Worm (Caenorhabditis elegans): ENCODE results near the gene pqn-16.
A peak's percentile ranks its signal among the peaks of the same experiment; 100 is the strongest.

The pqn-16 gene

DNA sequence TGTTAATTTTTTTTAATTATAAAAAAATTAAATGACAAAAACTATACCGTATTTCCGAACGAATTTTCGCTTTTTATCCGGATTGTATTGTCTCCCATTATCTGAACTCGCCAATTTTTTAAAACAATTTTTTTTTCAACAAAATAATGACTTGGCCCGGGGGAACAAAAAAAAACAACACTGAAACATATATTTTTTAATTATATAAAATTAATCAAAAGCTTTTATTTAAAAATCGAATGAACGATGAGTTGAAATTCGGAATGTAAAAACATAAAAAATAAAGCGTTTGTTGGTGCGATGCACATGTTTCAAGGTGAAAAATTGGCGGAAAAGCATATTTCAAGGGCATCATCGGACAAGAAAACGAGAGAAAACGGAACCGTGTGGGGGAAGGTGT, 39.7 kb downstream of the pqn-16 start, which contains the start of gene mdt-27:
TSS of gene mdt-27 (minus strand) at position 101 of the 400 bp plus-strand sequence.
- no peak for TF ChIP-seq ceh-82 (tag; optimal IDR thresholded peaks at IDR 0.05)
- no peak for TF ChIP-seq jun-1 (tag; optimal IDR thresholded peaks at IDR 0.05)
- TF ChIP-seq nhr-12 (tag; optimal IDR thresholded peaks at IDR 0.05) = no peak
- no peak for TF ChIP-seq daf-12 (tag; optimal IDR thresholded peaks at IDR 0.05)
- TF ChIP-seq skn-1 (tag; optimal IDR thresholded peaks at IDR 0.05) = no peak
- TF ChIP-seq mdl-1 (tag; optimal IDR thresholded peaks at IDR 0.05) = no peak

DNA sequence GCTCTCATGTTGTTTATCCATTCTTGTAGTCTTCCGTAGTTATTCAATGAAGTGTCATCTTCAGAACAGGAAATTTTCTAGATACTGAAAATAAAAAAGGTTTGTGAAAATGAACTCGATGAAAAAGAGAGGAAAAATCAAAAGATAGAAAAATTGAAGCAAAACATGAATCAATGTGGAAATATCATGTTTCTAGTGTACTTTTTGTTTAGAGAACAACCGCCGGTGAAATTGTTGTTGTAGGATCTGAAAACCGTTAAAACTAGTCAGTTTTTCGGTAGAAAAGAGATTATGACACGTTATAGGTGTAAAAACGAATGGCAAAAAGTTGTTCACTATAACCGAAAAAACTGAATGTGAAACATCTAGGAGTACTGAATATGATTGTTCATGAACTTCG, 43.3 kb downstream of the pqn-16 start, which contains the start of gene pacs-1:
TSS of gene pacs-1 (minus strand) at position 101 of the 400 bp plus-strand sequence.
- TF ChIP-seq ZK546.5 (tag; optimal IDR thresholded peaks at IDR 0.05) (no peak), eor-1 (tag; optimal IDR thresholded peaks at IDR 0.05) (no peak), mdl-1 (tag; optimal IDR thresholded peaks at IDR 0.05) (no peak), zag-1 (tag; optimal IDR thresholded peaks at IDR 0.05) (no peak), tbx-2 (tag; optimal IDR thresholded peaks at IDR 0.05) (no peak), R02D3.7 (tag; optimal IDR thresholded peaks at IDR 0.05) (no peak), nhr-76 (tag; optimal IDR thresholded peaks at IDR 0.05) (no peak), elt-1 (tag; optimal IDR thresholded peaks at IDR 0.05) (no peak)

ce11 chrV:9218214-9218613, 44.3 kb downstream of the pqn-16 start:
- TF ChIP-seq unc-62 (GFP tag; optimal IDR thresholded peaks at IDR 0.05) (peak; percentile 93), elt-2 (tag; optimal IDR thresholded peaks at IDR 0.05) (no peak), R02D3.7 (tag; optimal IDR thresholded peaks at IDR 0.05) (no peak), lin-39 (tag; optimal IDR thresholded peaks at IDR 0.05) (peak; percentile 54), elt-1 (tag; optimal IDR thresholded peaks at IDR 0.05) (peak; percentile 84), ZK546.5 (tag; optimal IDR thresholded peaks at IDR 0.05) (no peak), ztf-4 (tag; optimal IDR thresholded peaks at IDR 0.05) (no peak), nhr-23 (tag; optimal IDR thresholded peaks at IDR 0.05) (no peak), nfya-1 (tag; optimal IDR thresholded peaks at IDR 0.05; ENCODE audit: insufficient read depth) (no peak), nhr-11 (tag; optimal IDR thresholded peaks at IDR 0.05) (no peak), pha-4 (tag; optimal IDR thresholded peaks at IDR 0.05) (no peak)

- TF ChIP-seq ceh-16 (tag; optimal IDR thresholded peaks at IDR 0.05) (no peak), R02D3.7 (tag; optimal IDR thresholded peaks at IDR 0.05) (no peak), elt-2 (tag; optimal IDR thresholded peaks at IDR 0.05) (peak; percentile 77), ceh-82 (tag; optimal IDR thresholded peaks at IDR 0.05) (no peak), lsy-12 (tag; optimal IDR thresholded peaks at IDR 0.05) (no peak), nhr-76 (tag; optimal IDR thresholded peaks at IDR 0.05) (no peak), nhr-25 (tag; optimal IDR thresholded peaks at IDR 0.05) (no peak), tbx-2 (tag; optimal IDR thresholded peaks at IDR 0.05) (no peak), nfya-1 (tag; optimal IDR thresholded peaks at IDR 0.05; ENCODE audit: insufficient read depth) (peak; percentile 47), daf-12 (tag; optimal IDR thresholded peaks at IDR 0.05) (no peak), unc-62 (GFP tag; optimal IDR thresholded peaks at IDR 0.05) (peak; percentile 92), hmg-11 (tag; optimal IDR thresholded peaks at IDR 0.05) (no peak), zag-1 (tag; optimal IDR thresholded peaks at IDR 0.05) (no peak), elt-3 (tag; optimal IDR thresholded peaks at IDR 0.05) (no peak), nhr-67 (tag; optimal IDR thresholded peaks at IDR 0.05) (no peak), nhr-12 (tag; optimal IDR thresholded peaks at IDR 0.05) (no peak), ama-1 (optimal IDR thresholded peaks at IDR 0.05) (no peak), elt-1 (tag; optimal IDR thresholded peaks at IDR 0.05) (no peak), egl-5 (tag; optimal IDR thresholded peaks at IDR 0.05) (no peak), ztf-4 (tag; optimal IDR thresholded peaks at IDR 0.05) (no peak), fkh-10 (GFP tag; optimal IDR thresholded peaks at IDR 0.05) (no peak), ceh-28 (tag; optimal IDR thresholded peaks at IDR 0.05) (no peak), ZK546.5 (tag; optimal IDR thresholded peaks at IDR 0.05) (no peak), aly-2 (tag; optimal IDR thresholded peaks at IDR 0.05) (no peak), lin-15B (tag; optimal IDR thresholded peaks at IDR 0.05) (peak; percentile 5), sea-2 (GFP tag; optimal IDR thresholded peaks at IDR 0.05) (no peak), egl-27 (tag; optimal IDR thresholded peaks at IDR 0.05) (no peak), eor-1 (tag; optimal IDR thresholded peaks at IDR 0.05) (no peak), nhr-28 (tag; optimal IDR thresholded peaks at IDR 0.05) (no peak), ceh-9 (tag; optimal IDR thresholded peaks at IDR 0.05) (no peak), lin-39 (tag; optimal IDR thresholded peaks at IDR 0.05) (peak; percentile 71), nhr-11 (tag; optimal IDR thresholded peaks at IDR 0.05) (no peak), pha-4 (tag; optimal IDR thresholded peaks at IDR 0.05) (no peak), ztf-11 (tag; optimal IDR thresholded peaks at IDR 0.05) (no peak), fos-1 (tag; optimal IDR thresholded peaks at IDR 0.05) (no peak), nhr-237 (tag; optimal IDR thresholded peaks at IDR 0.05) (no peak), nhr-77 (tag; optimal IDR thresholded peaks at IDR 0.05) (no peak), pqm-1 (tag; optimal IDR thresholded peaks at IDR 0.05) (peak; percentile 45), snpc-4 (tag; optimal IDR thresholded peaks at IDR 0.05) (peak; percentile 13), fkh-2 (tag; optimal IDR thresholded peaks at IDR 0.05) (no peak), skn-1 (tag; optimal IDR thresholded peaks at IDR 0.05) (peak; percentile 67)
Observed at ce11 chrV:9218655-9219389, 44.9 kb downstream of the pqn-16 start.

Measured in whole organism, L3 larva.